Fruit fly (Drosophila melanogaster) whole organism, embryonic: ENCODE results near the gene RpS28a.

Experiments used
- Ada2b ChIP-seq: fragments of 200-800 bp; sonication (Bioruptor generic); IDR thresholded peaks from 2 replicates; pipeline ENCODE4 v1.3.6; 2022; ENCODE audit warnings: missing biosample characterization, missing genetic modification characterization
- CG11398 ChIP-seq: fragments of 200-800 bp; sonication (Bioruptor generic); optimal IDR thresholded peaks from 2 replicates; lab custom pipeline; 2016; ENCODE audit warnings: missing biosample characterization, missing genetic modification characterization
- CG11456 ChIP-seq: fragments of 200-800 bp; sonication (Bioruptor generic); IDR thresholded peaks from 3 replicates; pipeline ENCODE4 v1.3.6; 2022; ENCODE audit warnings: missing biosample characterization, missing genetic modification characterization
- CG12219 ChIP-seq: fragments of 200-800 bp; sonication (Bioruptor generic); optimal IDR thresholded peaks from 3 replicates; lab custom pipeline; 2018; ENCODE audit warnings: missing biosample characterization, mild to moderate bottlenecking, missing genetic modification characterization
- CG12769 ChIP-seq: fragments of 200-800 bp; sonication (Bioruptor generic); optimal IDR thresholded peaks from 2 replicates; lab custom pipeline; 2019; ENCODE audit warnings: missing biosample characterization, mild to moderate bottlenecking, missing genetic modification characterization, moderate library complexity
- CG13424 ChIP-seq: fragments of 200-800 bp; sonication (Bioruptor generic); optimal IDR thresholded peaks from 2 replicates; lab custom pipeline; 2019; ENCODE audit warnings: missing biosample characterization, mild to moderate bottlenecking, missing genetic modification characterization, moderate library complexity
- CG15073 ChIP-seq: fragments of 200-800 bp; sonication (Bioruptor generic); optimal IDR thresholded peaks from 2 replicates; lab custom pipeline; 2016; ENCODE audit warnings: missing biosample characterization, missing genetic modification characterization
- CG15269 ChIP-seq: fragments of 200-800 bp; sonication (Bioruptor generic); optimal IDR thresholded peaks from 2 replicates; lab custom pipeline; 2018; ENCODE audit warnings: missing biosample characterization, mild to moderate bottlenecking, missing genetic modification characterization, moderate library complexity
- CG16779 ChIP-seq: fragments of 200-800 bp; sonication (Bioruptor generic); IDR thresholded peaks from 2 replicates; pipeline ENCODE4 v1.3.6; 2022; ENCODE audit warnings: missing biosample characterization, missing genetic modification characterization
- CG17328 ChIP-seq: fragments of 200-800 bp; sonication (Bioruptor generic); IDR thresholded peaks from 2 replicates; pipeline ENCODE4 v1.3.6; 2022; ENCODE audit warnings: missing biosample characterization, missing genetic modification characterization
- CG17361 ChIP-seq: fragments of 200-800 bp; sonication (Bioruptor generic); IDR thresholded peaks from 3 replicates; pipeline ENCODE4 v1.3.6; 2022; ENCODE audit warnings: missing biosample characterization, missing genetic modification characterization
- CG17612 ChIP-seq: fragments of 200-800 bp; sonication (Bioruptor generic); IDR thresholded peaks from 2 replicates; pipeline ENCODE4 v1.3.6; 2022; ENCODE audit warnings: missing biosample characterization, missing genetic modification characterization
- CG18599 ChIP-seq: fragments of 200-800 bp; sonication (Bioruptor generic); optimal IDR thresholded peaks from 3 replicates; lab custom pipeline; 2017; ENCODE audit warnings: missing biosample characterization, missing genetic modification characterization, mild to moderate bottlenecking, moderate library complexity, missing genetic modification reagents
- CG2199 ChIP-seq: fragments of 200-800 bp; sonication (Bioruptor generic); IDR thresholded peaks from 3 replicates; pipeline ENCODE4 v1.3.6; 2022; ENCODE audit warnings: missing biosample characterization, missing genetic modification characterization
- CG32772 ChIP-seq: fragments of 200-800 bp; sonication (Bioruptor generic); IDR thresholded peaks from 2 replicates; pipeline ENCODE4 v1.3.6; 2022; ENCODE audit warnings: missing biosample characterization, missing genetic modification characterization
- CG33557 ChIP-seq: fragments of 200-800 bp; sonication (Bioruptor generic); optimal IDR thresholded peaks from 2 replicates; lab custom pipeline; 2019; ENCODE audit warnings: missing biosample characterization, mild to moderate bottlenecking, missing genetic modification characterization, moderate library complexity
- CG4820 ChIP-seq: fragments of 200-800 bp; sonication (Bioruptor generic); optimal IDR thresholded peaks from 3 replicates; lab custom pipeline; 2016; ENCODE audit warnings: missing biosample characterization, missing genetic modification characterization
- CG6765 ChIP-seq: fragments of 200-800 bp; sonication (Bioruptor generic); optimal IDR thresholded peaks from 3 replicates; lab custom pipeline; 2017; ENCODE audit warnings: missing biosample characterization, mild to moderate bottlenecking, missing genetic modification characterization
- CG7556 ChIP-seq: fragments of 200-800 bp; sonication (Bioruptor generic); optimal IDR thresholded peaks from 2 replicates; lab custom pipeline; 2017; ENCODE audit warnings: missing biosample characterization, mild to moderate bottlenecking, missing genetic modification characterization
- CG7786 ChIP-seq: fragments of 200-800 bp; sonication (Bioruptor generic); optimal IDR thresholded peaks from 2 replicates; lab custom pipeline; 2016; ENCODE audit warnings: missing biosample characterization, missing genetic modification characterization
- CG8388 ChIP-seq: fragments of 200-800 bp; sonication (Bioruptor generic); optimal IDR thresholded peaks from 2 replicates; lab custom pipeline; 2019; ENCODE audit warnings: missing biosample characterization, mild to moderate bottlenecking, missing genetic modification characterization, moderate library complexity
- Eip74EF ChIP-seq, 2 experiments: fragments of 200-800 bp in 1 of 2; fragments of >200 bp in 1 of 2; sonication (Bioruptor generic) in 1 of 2; optimal IDR thresholded peaks; 2 replicates each; lab custom pipeline; 2017 to 2019; ENCODE audit warnings: missing biosample characterization in 2 of 2, missing genetic modification characterization in 2 of 2, mild to moderate bottlenecking in 1 of 2, moderate library complexity in 1 of 2
- Hsf ChIP-seq: fragments of 200-800 bp; sonication (Bioruptor generic); optimal IDR thresholded peaks from 3 replicates; lab custom pipeline; 2016; ENCODE audit warnings: missing biosample characterization, missing genetic modification characterization
- Lim3 ChIP-seq: fragments of 200-800 bp; sonication (Bioruptor generic); IDR thresholded peaks from 2 replicates; pipeline ENCODE4 v1.3.6; 2022; ENCODE audit warnings: missing biosample characterization, missing genetic modification characterization
- Med ChIP-seq: fragments of 200-800 bp; sonication (Bioruptor generic); peaks from one replicate; lab custom pipeline; 2016; ENCODE audit warnings: missing biosample characterization, missing genetic modification characterization, mild to moderate bottlenecking, inconsistent platforms, moderate library complexity
- Nf-YB ChIP-seq: fragments of 200-800 bp; sonication (Bioruptor generic); optimal IDR thresholded peaks from 3 replicates; lab custom pipeline; 2019; ENCODE audit warnings: missing biosample characterization, mild to moderate bottlenecking, missing genetic modification characterization, moderate library complexity
- Pdp1 ChIP-seq, 2 experiments: fragments of 200-800 bp; sonication (Bioruptor generic); optimal IDR thresholded peaks; 3 replicates each; lab custom pipeline; 2016; ENCODE audit warnings: missing biosample characterization in 2 of 2, missing genetic modification characterization in 2 of 2, mild to moderate bottlenecking in 1 of 2, moderate library complexity in 1 of 2
- Poxn ChIP-seq: fragments of 200-800 bp; sonication (Bioruptor generic); IDR thresholded peaks from 2 replicates; pipeline ENCODE4 v1.3.6; 2022; ENCODE audit warnings: missing biosample characterization, missing genetic modification characterization
- Ptx1 ChIP-seq: fragments of 200-800 bp; sonication (Bioruptor generic); IDR thresholded peaks from 2 replicates; pipeline ENCODE4 v1.3.6; 2022; ENCODE audit warnings: missing biosample characterization, missing genetic modification characterization
- Rfx ChIP-seq: fragments of 200-800 bp; sonication (Bioruptor generic); IDR thresholded peaks from 2 replicates; pipeline ENCODE4 v1.3.6; 2022; ENCODE audit warnings: missing biosample characterization, missing genetic modification characterization
- br ChIP-seq: fragments of >200 bp; optimal IDR thresholded peaks from 2 replicates; lab custom pipeline; 2017
- chinmo ChIP-seq: fragments of 200-800 bp; sonication (Bioruptor generic); IDR thresholded peaks from 4 replicates; pipeline ENCODE4 v1.3.6; 2022; ENCODE audit warnings: missing biosample characterization, missing genetic modification characterization; ENCODE audit not compliant: partially characterized antibody
- chn ChIP-seq: fragments of 200-800 bp; sonication (Bioruptor generic); optimal IDR thresholded peaks from 2 replicates; lab custom pipeline; 2016; ENCODE audit warnings: missing biosample characterization, missing genetic modification characterization
- corto ChIP-seq: fragments of 200-800 bp; sonication (Bioruptor generic); optimal IDR thresholded peaks from 2 replicates; lab custom pipeline; 2016; ENCODE audit warnings: missing biosample characterization, mild to moderate bottlenecking, missing genetic modification characterization, moderate library complexity
- da ChIP-seq: fragments of 200-800 bp; sonication (Bioruptor generic); optimal IDR thresholded peaks from 2 replicates; lab custom pipeline; 2016; ENCODE audit warnings: missing biosample characterization, missing genetic modification characterization
- dati ChIP-seq: fragments of 200-800 bp; sonication (Bioruptor generic); IDR thresholded peaks from 2 replicates; pipeline ENCODE4 v1.3.6; 2022; ENCODE audit warnings: missing biosample characterization, missing genetic modification characterization
- dmrt11E ChIP-seq: fragments of 200-800 bp; sonication (Bioruptor generic); optimal IDR thresholded peaks from 3 replicates; lab custom pipeline; 2018; ENCODE audit warnings: missing biosample characterization, mild to moderate bottlenecking, missing genetic modification characterization, moderate library complexity
- dmrt99B ChIP-seq: fragments of 200-800 bp; sonication (Bioruptor generic); optimal IDR thresholded peaks from 2 replicates; lab custom pipeline; 2018; ENCODE audit warnings: missing biosample characterization, mild to moderate bottlenecking, missing genetic modification characterization, moderate library complexity
- ewg ChIP-seq: fragments of 200-800 bp; sonication (Bioruptor generic); optimal IDR thresholded peaks from 3 replicates; lab custom pipeline; 2017; ENCODE audit warnings: mild to moderate bottlenecking, missing biosample characterization, missing genetic modification reagents, missing genetic modification characterization
- grau ChIP-seq: fragments of 200-800 bp; optimal IDR thresholded peaks from 3 replicates; lab custom pipeline; 2019; ENCODE audit warnings: missing biosample characterization, mild to moderate bottlenecking, missing genetic modification characterization, moderate library complexity
- knrl ChIP-seq: fragments of 200-800 bp; sonication (Bioruptor generic); IDR thresholded peaks from 3 replicates; pipeline ENCODE4 v1.3.6; 2022; ENCODE audit warnings: missing biosample characterization, missing genetic modification characterization; ENCODE audit not compliant: partially characterized antibody
- nerfin-1 ChIP-seq: fragments of 200-800 bp; sonication (Bioruptor generic); optimal IDR thresholded peaks from 3 replicates; lab custom pipeline; 2019; ENCODE audit warnings: missing biosample characterization, mild to moderate bottlenecking, missing genetic modification characterization, moderate library complexity
- nmo ChIP-seq: fragments of 200-800 bp; sonication (Bioruptor generic); optimal IDR thresholded peaks from 2 replicates; lab custom pipeline; 2018; ENCODE audit warnings: missing biosample characterization, mild to moderate bottlenecking, missing genetic modification characterization, moderate library complexity
- nom ChIP-seq: fragments of 200-800 bp; sonication (Bioruptor generic); optimal IDR thresholded peaks from 2 replicates; lab custom pipeline; 2017; ENCODE audit warnings: missing biosample characterization, missing genetic modification characterization, mild to moderate bottlenecking, moderate library complexity, missing genetic modification reagents
- oc ChIP-seq: fragments of 200-800 bp; sonication (Bioruptor generic); optimal IDR thresholded peaks from 2 replicates; lab custom pipeline; 2018; ENCODE audit warnings: missing biosample characterization, mild to moderate bottlenecking, missing genetic modification characterization, moderate library complexity
- peb ChIP-seq: fragments of 200-800 bp; sonication (Bioruptor generic); IDR thresholded peaks from 2 replicates; pipeline ENCODE4 v1.3.6; 2022; ENCODE audit warnings: missing biosample characterization, missing genetic modification characterization
- pnt ChIP-seq: fragments of 200-800 bp; sonication (Bioruptor generic); optimal IDR thresholded peaks from 3 replicates; lab custom pipeline; 2016; ENCODE audit warnings: missing biosample characterization, missing genetic modification characterization
- slou ChIP-seq: fragments of 200-800 bp; sonication (Bioruptor generic); optimal IDR thresholded peaks from 3 replicates; lab custom pipeline; 2016; ENCODE audit warnings: missing biosample characterization, missing genetic modification characterization
- sna ChIP-seq: fragments of 200-800 bp; sonication (Bioruptor generic); IDR thresholded peaks from 2 replicates; pipeline ENCODE4 v1.3.6; 2022; ENCODE audit warnings: missing biosample characterization, missing genetic modification characterization; ENCODE audit not compliant: partially characterized antibody
- usp ChIP-seq: fragments of >200 bp; optimal IDR thresholded peaks from 2 replicates; lab custom pipeline; 2017; ENCODE audit warnings: missing biosample characterization, missing genetic modification characterization

The RpS28a gene

dm6 chr3R:29997607-29998236 is 24.7 kb downstream of the RpS28a start, which contains the start of the genes CG15525 and CG11504 (continued):
- TF ChIP-seq corto (GFP tag; lab: Kevin White, UChicago): no peak
- TF ChIP-seq Ptx1 (GFP tag; lab: Robert Waterston, UW): peak; percentile 85
- TF ChIP-seq CG12769 (tag; lab: Kevin White, UChicago): no peak
- TF ChIP-seq Poxn: no peak
- TF ChIP-seq CG17361 (GFP tag; lab: Robert Waterston, UW): no peak; the same call in 1 of the 3 replicates
- no peak for TF ChIP-seq da (GFP tag; lab: Kevin White, UChicago)
- no peak for TF ChIP-seq Eip74EF (GFP tag; optimal IDR thresholded peaks at IDR 0.05; lab: Kevin White, UChicago)
- no peak for TF ChIP-seq CG15073 (GFP tag; lab: Kevin White, UChicago)
- TF ChIP-seq nom: no peak
- TF ChIP-seq nerfin-1 (tag; lab: Kevin White, UChicago): peak; percentile 46
- peak; percentile 52 for TF ChIP-seq ewg
- no peak for TF ChIP-seq Lim3
- no peak for TF ChIP-seq CG15269
- peak; percentile 61 for TF ChIP-seq Hsf (GFP tag; lab: Kevin White, UChicago)
- TF ChIP-seq CG18599 (GFP tag; lab: Kevin White, UChicago): no peak
- TF ChIP-seq CG16779 (GFP tag; lab: Robert Waterston, UW): no peak
- TF ChIP-seq Ada2b (GFP tag; lab: Robert Waterston, UW): peak; percentile 36; the same call in 1 of the 2 replicates
- TF ChIP-seq CG13424 (tag; lab: Kevin White, UChicago): peak; percentile 39
- TF ChIP-seq dati (GFP tag; lab: Robert Waterston, UW): no peak
- TF ChIP-seq CG4820 (GFP tag; lab: Kevin White, UChicago): peak; percentile 37
- TF ChIP-seq Pdp1 (GFP tag; optimal IDR thresholded peaks at IDR 0.05; lab: Kevin White, UChicago): peak; percentile 61 to 77
- no peak for TF ChIP-seq Nf-YB (GFP tag; lab: Kevin White, UChicago)
- TF ChIP-seq slou (GFP tag; lab: Kevin White, UChicago): no peak
- no peak for TF ChIP-seq CG7556
- TF ChIP-seq chn (GFP tag; lab: Kevin White, UChicago): peak; percentile 47
- no peak for TF ChIP-seq oc (tag; lab: Kevin White, UChicago)
- peak; percentile 68; the same call in 2 of the 3 replicates for TF ChIP-seq CG11456 (GFP tag; lab: Robert Waterston, UW)
- no peak for TF ChIP-seq CG8388 (GFP tag; lab: Kevin White, UChicago)
- TF ChIP-seq pnt: peak; percentile 24
- TF ChIP-seq CG11398: no peak
- TF ChIP-seq grau (tag; lab: Kevin White, UChicago): peak; percentile 50
- no peak for TF ChIP-seq peb (GFP tag; lab: Robert Waterston, UW)
- peak; percentile 73 for TF ChIP-seq CG32772 (GFP tag; lab: Robert Waterston, UW)
- no peak for TF ChIP-seq CG2199
- TF ChIP-seq CG7786: peak; percentile 37
- TF ChIP-seq CG33557 (GFP tag; lab: Kevin White, UChicago): no peak
- peak; percentile 51; the same call in 1 of the 2 replicates for TF ChIP-seq CG17328
- TF ChIP-seq CG6765 (GFP tag; lab: Kevin White, UChicago): no peak
- TF ChIP-seq CG12219 (GFP tag; lab: Kevin White, UChicago): no peak
- TF ChIP-seq CG17612: no peak
- TF ChIP-seq br (lab: Kevin White, UChicago): no peak
- peak; percentile 89 for TF ChIP-seq sna
- TF ChIP-seq dmrt99B (tag; lab: Kevin White, UChicago): no peak
- TF ChIP-seq dmrt11E (tag; lab: Kevin White, UChicago): no peak
- TF ChIP-seq nmo (GFP tag; lab: Kevin White, UChicago): peak; percentile 62
- TF ChIP-seq Med (GFP tag; lab: Kevin White, UChicago): peak; percentile 84
- peak; percentile 72 for TF ChIP-seq Rfx (GFP tag; lab: Robert Waterston, UW)
- TF ChIP-seq chinmo (GFP tag; lab: Robert Waterston, UW): peak; percentile 85; the same call in 1 of the 4 replicates
- peak; percentile 92 for TF ChIP-seq knrl (GFP tag; lab: Robert Waterston, UW)
- no peak for TF ChIP-seq usp (GFP tag; lab: Kevin White, UChicago)
